Fruit fly (Drosophila melanogaster) whole organism, prepupa: ENCODE data around the gene CG11755.

Source experiments
- CG10631 ChIP-seq: fragments of 200-800 bp; sonication (Bioruptor generic); optimal IDR thresholded peaks from 2 replicates; lab custom pipeline; 2016; ENCODE audit warnings: missing biosample characterization, missing genetic modification characterization
- CG11762 ChIP-seq: fragments of 200-800 bp; sonication (Bioruptor generic); optimal IDR thresholded peaks from 3 replicates; lab custom pipeline; 2016; ENCODE audit warnings: missing biosample characterization, missing genetic modification characterization; ENCODE audit not compliant: insufficient read depth
- CG15336 ChIP-seq: fragments of 200-800 bp; sonication (Bioruptor generic); IDR thresholded peaks from 2 replicates; pipeline ENCODE4 v1.3.6; 2022; ENCODE audit warnings: missing biosample characterization, missing genetic modification characterization
- CG16779 ChIP-seq: fragments of 200-800 bp; sonication (Bioruptor generic); optimal IDR thresholded peaks from 3 replicates; lab custom pipeline; 2017; ENCODE audit warnings: missing biosample characterization, mild to moderate bottlenecking, missing genetic modification characterization
- CG31627 ChIP-seq: fragments of 200-800 bp; sonication (Bioruptor generic); optimal IDR thresholded peaks from 3 replicates; lab custom pipeline; 2016; ENCODE audit warnings: missing biosample characterization, missing genetic modification characterization
- CG32006 ChIP-seq: fragments of 200-800 bp; sonication (Bioruptor generic); optimal IDR thresholded peaks from 3 replicates; lab custom pipeline; 2017; ENCODE audit warnings: missing biosample characterization, mild to moderate bottlenecking, missing genetic modification characterization
- CG34406 ChIP-seq: fragments of 200-800 bp; sonication (Bioruptor generic); optimal IDR thresholded peaks from 3 replicates; lab custom pipeline; 2016; ENCODE audit warnings: missing biosample characterization, missing genetic modification characterization
- CG3919 ChIP-seq: fragments of 200-800 bp; sonication (Bioruptor generic); optimal IDR thresholded peaks from 3 replicates; lab custom pipeline; 2016; ENCODE audit warnings: missing biosample characterization, missing genetic modification characterization
- CG4318 ChIP-seq: fragments of 200-800 bp; sonication (Bioruptor generic); optimal IDR thresholded peaks from 3 replicates; lab custom pipeline; 2017; ENCODE audit warnings: missing biosample characterization, mild to moderate bottlenecking, missing genetic modification characterization
- CG6276 ChIP-seq: fragments of 200-800 bp; sonication (Bioruptor generic); optimal IDR thresholded peaks from 2 replicates; lab custom pipeline; 2017; ENCODE audit warnings: missing biosample characterization, mild to moderate bottlenecking, missing genetic modification characterization
- CG6792 ChIP-seq: fragments of 200-800 bp; sonication (Bioruptor generic); optimal IDR thresholded peaks from 3 replicates; lab custom pipeline; 2016; ENCODE audit warnings: missing biosample characterization, missing genetic modification characterization
- CG6808 ChIP-seq: fragments of 200-800 bp; sonication (Bioruptor generic); optimal IDR thresholded peaks from 3 replicates; lab custom pipeline; 2017; ENCODE audit warnings: missing biosample characterization, missing genetic modification characterization, mild to moderate bottlenecking, moderate library complexity, missing genetic modification reagents
- CG6854 ChIP-seq: fragments of 200-800 bp; sonication (Bioruptor generic); optimal IDR thresholded peaks from 2 replicates; lab custom pipeline; 2017; ENCODE audit warnings: missing biosample characterization, mild to moderate bottlenecking, missing genetic modification characterization
- CG8119 ChIP-seq: fragments of 200-800 bp; sonication (Bioruptor generic); IDR thresholded peaks from 3 replicates; pipeline ENCODE4 v1.3.6; 2022; ENCODE audit warnings: missing biosample characterization, missing genetic modification characterization
- CG8319 ChIP-seq: fragments of 200-800 bp; sonication (Bioruptor generic); optimal IDR thresholded peaks from 3 replicates; lab custom pipeline; 2016; ENCODE audit warnings: missing biosample characterization, missing genetic modification characterization
- CG9139 ChIP-seq: fragments of 200-800 bp; sonication (Bioruptor generic); optimal IDR thresholded peaks from 3 replicates; lab custom pipeline; 2017; ENCODE audit warnings: missing biosample characterization, mild to moderate bottlenecking, missing genetic modification characterization
- Eip75B ChIP-seq: fragments of 200-800 bp; sonication (Bioruptor generic); optimal IDR thresholded peaks from 3 replicates; lab custom pipeline; 2016; ENCODE audit warnings: missing biosample characterization, missing genetic modification characterization
- Eip78C ChIP-seq: fragments of 200-800 bp; sonication (Bioruptor generic); peaks from one replicate; lab custom pipeline; 2016; ENCODE audit warnings: missing biosample characterization, missing genetic modification characterization
- Ets21C ChIP-seq: fragments of 200-800 bp; sonication (Bioruptor generic); optimal IDR thresholded peaks from 3 replicates; lab custom pipeline; 2016; ENCODE audit warnings: missing biosample characterization, missing genetic modification characterization
- Ets96B ChIP-seq: fragments of 200-800 bp; optimal IDR thresholded peaks from 2 replicates; lab custom pipeline; 2019; ENCODE audit warnings: missing biosample characterization, mild to moderate bottlenecking, missing genetic modification characterization, moderate library complexity
- Hr39 ChIP-seq: fragments of 200-800 bp; sonication (Bioruptor generic); optimal IDR thresholded peaks from 2 replicates; lab custom pipeline; 2016; ENCODE audit warnings: missing biosample characterization, missing genetic modification characterization
- Lpt ChIP-seq: fragments of 200-800 bp; sonication (Bioruptor generic); optimal IDR thresholded peaks from 3 replicates; lab custom pipeline; 2016; ENCODE audit warnings: missing biosample characterization, missing genetic modification characterization
- Met ChIP-seq: fragments of 200-800 bp; sonication (Bioruptor generic); optimal IDR thresholded peaks from 3 replicates; lab custom pipeline; 2016; ENCODE audit warnings: missing biosample characterization, missing genetic modification characterization
- OdsH ChIP-seq: fragments of 200-800 bp; sonication (Bioruptor generic); optimal IDR thresholded peaks from 3 replicates; lab custom pipeline; 2016; ENCODE audit warnings: missing biosample characterization, missing genetic modification characterization
- Smox ChIP-seq: fragments of 200-800 bp; sonication (Bioruptor generic); optimal IDR thresholded peaks from 3 replicates; lab custom pipeline; 2016; ENCODE audit warnings: missing biosample characterization, missing genetic modification characterization
- Sox102F ChIP-seq: fragments of 200-800 bp; sonication (Bioruptor generic); optimal IDR thresholded peaks from 2 replicates; lab custom pipeline; 2016; ENCODE audit warnings: missing biosample characterization, mild to moderate bottlenecking, missing genetic modification characterization
- Sox14 ChIP-seq: fragments of 200-800 bp; sonication (Bioruptor generic); optimal IDR thresholded peaks from 3 replicates; lab custom pipeline; 2016; ENCODE audit warnings: missing biosample characterization, missing genetic modification characterization
- Sox15 ChIP-seq: fragments of 200-800 bp; sonication (Bioruptor generic); optimal IDR thresholded peaks from 3 replicates; lab custom pipeline; 2016; ENCODE audit warnings: missing biosample characterization, missing genetic modification characterization
- achi ChIP-seq: fragments of 200-800 bp; sonication (Bioruptor generic); optimal IDR thresholded peaks from 3 replicates; lab custom pipeline; 2016; ENCODE audit warnings: missing biosample characterization, missing genetic modification characterization
- acj6 ChIP-seq: fragments of 200-800 bp; sonication (Bioruptor generic); optimal IDR thresholded peaks from 3 replicates; lab custom pipeline; 2016; ENCODE audit warnings: missing biosample characterization, missing genetic modification characterization
- cyc ChIP-seq: fragments of 200-800 bp; sonication (Bioruptor generic); optimal IDR thresholded peaks from 3 replicates; lab custom pipeline; 2016; ENCODE audit warnings: missing biosample characterization, missing genetic modification characterization
- dac ChIP-seq: fragments of 200-800 bp; sonication (Bioruptor generic); optimal IDR thresholded peaks from 2 replicates; lab custom pipeline; 2017; ENCODE audit warnings: missing biosample characterization, mild to moderate bottlenecking, missing genetic modification characterization
- esn ChIP-seq: fragments of 200-800 bp; sonication (Bioruptor generic); optimal IDR thresholded peaks from 2 replicates; lab custom pipeline; 2016; ENCODE audit warnings: missing biosample characterization, mild to moderate bottlenecking, missing genetic modification characterization, moderate library complexity
- fd59A ChIP-seq: fragments of 200-800 bp; sonication (Bioruptor generic); optimal IDR thresholded peaks from 2 replicates; lab custom pipeline; 2017; ENCODE audit warnings: missing biosample characterization, mild to moderate bottlenecking, missing genetic modification characterization, missing genetic modification reagents
- fd85E ChIP-seq: fragments of 200-800 bp; sonication (Bioruptor generic); optimal IDR thresholded peaks from 3 replicates; lab custom pipeline; 2016; ENCODE audit warnings: missing biosample characterization, missing genetic modification characterization
- fkh ChIP-seq: fragments of 200-800 bp; sonication (Bioruptor generic); optimal IDR thresholded peaks from 3 replicates; lab custom pipeline; 2017; ENCODE audit warnings: missing biosample characterization, mild to moderate bottlenecking, missing genetic modification characterization, moderate library complexity
- lz ChIP-seq: fragments of 200-800 bp; sonication (Bioruptor generic); optimal IDR thresholded peaks from 3 replicates; lab custom pipeline; 2016; ENCODE audit warnings: missing biosample characterization, missing genetic modification characterization
- net ChIP-seq: fragments of 200-800 bp; sonication (Bioruptor generic); optimal IDR thresholded peaks from 3 replicates; lab custom pipeline; 2016; ENCODE audit warnings: missing biosample characterization, missing genetic modification characterization
- pdm3 ChIP-seq: fragments of 200-800 bp; sonication (Bioruptor generic); optimal IDR thresholded peaks from 3 replicates; lab custom pipeline; 2016; ENCODE audit warnings: missing biosample characterization, missing genetic modification characterization
- svp ChIP-seq: fragments of 200-800 bp; sonication (Bioruptor generic); peaks from one replicate; lab custom pipeline; 2016; ENCODE audit warnings: missing biosample characterization, missing genetic modification characterization

Gene CG11755

dm6 chr3R:8694110-8694826 lies 17.6 kb downstream of the CG11755 start (continued):
- peak; percentile 69 for TF ChIP-seq CG32006 (GFP tag; lab: Kevin White, UChicago)
- peak; percentile 91 for TF ChIP-seq CG15336 (GFP tag; lab: Robert Waterston, UW)
- TF ChIP-seq CG16779 (tag; lab: Kevin White, UChicago), result peak; percentile 94
- peak; percentile 77 for TF ChIP-seq pdm3 (GFP tag; lab: Kevin White, UChicago)
- TF ChIP-seq fd59A (GFP tag; lab: Kevin White, UChicago), result peak; percentile 42
- TF ChIP-seq acj6, result peak; percentile 21
- TF ChIP-seq CG6276 (GFP tag; lab: Kevin White, UChicago), result peak; percentile 95
- peak; percentile 35 for TF ChIP-seq CG8319
- TF ChIP-seq Hr39 (GFP tag; lab: Kevin White, UChicago), result no peak
- TF ChIP-seq Sox15 (GFP tag; lab: Kevin White, UChicago), result no peak
- peak; percentile 67 for TF ChIP-seq Sox102F (GFP tag; lab: Kevin White, UChicago)
- no peak for TF ChIP-seq cyc (GFP tag; lab: Kevin White, UChicago)
- TF ChIP-seq CG31627, result no peak
- TF ChIP-seq Ets21C, result no peak
- TF ChIP-seq CG8119, result peak; percentile 94
- peak; percentile 52 for TF ChIP-seq Met (GFP tag; lab: Kevin White, UChicago)
- peak; percentile 91 for TF ChIP-seq net (GFP tag; lab: Kevin White, UChicago)
- peak; percentile 62 for TF ChIP-seq dac (GFP tag; lab: Kevin White, UChicago)
- TF ChIP-seq CG6808, result peak; percentile 86
- TF ChIP-seq CG6854 (GFP tag; lab: Kevin White, UChicago), result no peak
- peak; percentile 9 for TF ChIP-seq Sox14 (GFP tag; lab: Kevin White, UChicago)
- peak; percentile 16 for TF ChIP-seq CG6792
- peak; percentile 3 for TF ChIP-seq fkh (GFP tag; lab: Kevin White, UChicago)
- peak; percentile 74 for TF ChIP-seq Ets96B (tag; lab: Kevin White, UChicago)
- no peak for TF ChIP-seq lz
- peak; percentile 21 for TF ChIP-seq fd85E
- TF ChIP-seq svp (GFP tag; lab: Kevin White, UChicago), result peak; percentile 37
- TF ChIP-seq Smox (GFP tag; lab: Kevin White, UChicago), result no peak
- peak; percentile 72 for TF ChIP-seq CG11762 (GFP tag; lab: Kevin White, UChicago)
- TF ChIP-seq Eip75B (GFP tag; lab: Kevin White, UChicago), result peak; percentile 55
- peak; percentile 64 for TF ChIP-seq OdsH (GFP tag; lab: Kevin White, UChicago)
- TF ChIP-seq CG3919 (GFP tag; lab: Kevin White, UChicago), result peak; percentile 80
- peak; percentile 95 for TF ChIP-seq CG9139 (GFP tag; lab: Kevin White, UChicago)
- peak; percentile 19 for TF ChIP-seq CG4318 (GFP tag; lab: Kevin White, UChicago)
- TF ChIP-seq CG34406 (GFP tag; lab: Kevin White, UChicago), result peak; percentile 70
- peak; percentile 47 for TF ChIP-seq CG10631
- TF ChIP-seq Lpt (GFP tag; lab: Kevin White, UChicago), result peak; percentile 87
- TF ChIP-seq achi (GFP tag; lab: Kevin White, UChicago), result peak; percentile 79

dm6 chr3R:8697772-8698259 lies 21.1 kb downstream of the CG11755 start, which contains the start of gene hb:
Gene hb, minus strand, starts transcription at chr3R:8697822.
- TF ChIP-seq CG3919 (GFP tag; lab: Kevin White, UChicago), result no peak
- no peak for TF ChIP-seq Sox15 (GFP tag; lab: Kevin White, UChicago)
- no peak for TF ChIP-seq CG6792

DNA sequence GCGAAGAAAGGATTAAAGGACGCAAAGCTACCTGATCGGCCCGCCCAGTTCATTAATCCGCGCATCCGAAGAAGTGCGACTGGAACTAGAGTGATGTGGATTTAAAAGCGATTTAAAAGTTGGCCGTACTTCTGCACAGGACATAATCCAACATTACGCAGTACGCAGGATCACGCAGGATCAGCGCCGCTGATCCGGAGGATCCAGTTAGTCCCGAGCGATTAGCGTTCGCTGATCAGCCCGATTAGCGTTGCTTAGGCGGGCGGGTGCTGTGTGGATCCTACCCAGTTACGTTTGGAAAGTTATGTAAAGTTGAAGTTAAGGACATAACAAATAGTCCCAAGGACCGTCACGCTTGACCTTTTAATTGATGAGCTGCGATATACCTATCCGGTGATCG lies 22.5 kb downstream of the CG11755 start:
- TF ChIP-seq esn (GFP tag; lab: Kevin White, UChicago) (no peak), Eip78C (GFP tag; lab: Kevin White, UChicago) (no peak), Eip75B (GFP tag; lab: Kevin White, UChicago) (no peak), CG6854 (GFP tag; lab: Kevin White, UChicago) (no peak), CG6276 (GFP tag; lab: Kevin White, UChicago) (no peak), CG3919 (GFP tag; lab: Kevin White, UChicago) (no peak), CG16779 (tag; lab: Kevin White, UChicago) (no peak)
